Fruit fly (Drosophila melanogaster): ENCODE results near the gene CG11703.

DNA sequence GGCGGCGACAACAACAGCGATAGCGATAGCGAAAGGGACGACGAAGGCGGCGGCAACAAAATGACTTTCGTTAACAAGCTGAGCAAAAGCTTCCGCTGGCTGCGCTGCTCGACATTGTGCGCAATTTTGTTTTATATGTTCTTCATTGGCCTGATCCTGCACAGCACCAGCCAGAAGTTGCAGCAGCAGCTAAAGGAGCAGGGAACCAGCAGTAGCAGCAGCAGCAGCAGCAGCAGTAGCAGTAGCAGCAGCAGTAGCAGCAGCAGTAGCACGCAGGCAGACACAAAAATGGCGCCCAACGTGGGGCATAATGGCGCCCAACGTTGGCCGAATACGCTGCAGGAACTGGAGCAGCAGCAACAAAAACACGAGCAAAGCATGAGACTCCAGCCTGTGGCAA lies 38.0 kb downstream of the CG11703 start:
- TF ChIP-seq EcR (GFP tag; optimal IDR thresholded peaks at IDR 0.05) (no peak), fd96Ca (GFP tag; IDR thresholded peaks at IDR 0.05) (no peak), CG10348 (GFP tag; IDR thresholded peaks at IDR 0.05) (no peak), Ets98B (GFP tag; IDR thresholded peaks at IDR 0.05) (no peak)

Data from whole organism, pupa.